Fruit fly (Drosophila melanogaster) whole organism, embryonic: ENCODE measurements around the gene CG31821.

ENCODE experiments used
- CG4282 ChIP-seq: fragments of 200-800 bp; sonication (Bioruptor generic); optimal IDR thresholded peaks from 2 replicates; lab custom pipeline; 2016; ENCODE audit warnings: missing biosample characterization, missing genetic modification characterization
- CG43689 ChIP-seq: fragments of 200-800 bp; sonication (Bioruptor generic); IDR thresholded peaks from 2 replicates; pipeline ENCODE4 v1.3.6; 2022; ENCODE audit warnings: missing biosample characterization, missing genetic modification characterization
- CG9876 ChIP-seq: fragments of 200-800 bp; sonication (Bioruptor generic); optimal IDR thresholded peaks from 2 replicates; lab custom pipeline; 2016; ENCODE audit warnings: missing biosample characterization, missing genetic modification characterization
- Hmx ChIP-seq: fragments of 200-800 bp; sonication (Bioruptor generic); optimal IDR thresholded peaks from 2 replicates; lab custom pipeline; 2016; ENCODE audit warnings: missing biosample characterization, missing genetic modification characterization
- Mad ChIP-seq: fragments of 200-800 bp; sonication (Bioruptor generic); optimal IDR thresholded peaks from 2 replicates; lab custom pipeline; 2016; ENCODE audit warnings: missing biosample characterization, missing genetic modification characterization
- Tbp ChIP-seq: fragments of >200 bp; optimal IDR thresholded peaks from 2 replicates; lab custom pipeline; 2018; ENCODE audit warnings: missing biosample characterization, missing genetic modification characterization
- cg ChIP-seq: fragments of 200-800 bp; sonication (Bioruptor generic); optimal IDR thresholded peaks from 3 replicates; lab custom pipeline; 2019; ENCODE audit warnings: missing biosample characterization, mild to moderate bottlenecking, missing genetic modification characterization, moderate library complexity
- chm ChIP-seq: fragments of 200-800 bp; sonication (Bioruptor generic); IDR thresholded peaks from 2 replicates; pipeline ENCODE4 v1.3.6; 2022; ENCODE audit warnings: missing biosample characterization, missing genetic modification characterization
- disco-r ChIP-seq: fragments of 200-800 bp; sonication (Bioruptor generic); optimal IDR thresholded peaks from 2 replicates; lab custom pipeline; 2016; ENCODE audit warnings: missing biosample characterization, missing genetic modification characterization
- emc ChIP-seq: fragments of 200-800 bp; sonication (Bioruptor generic); optimal IDR thresholded peaks from 2 replicates; lab custom pipeline; 2016; ENCODE audit warnings: missing biosample characterization, missing genetic modification characterization
- trem ChIP-seq: fragments of 200-800 bp; optimal IDR thresholded peaks from 3 replicates; lab custom pipeline; 2019; ENCODE audit warnings: missing biosample characterization, mild to moderate bottlenecking, missing genetic modification characterization, moderate library complexity
- wdn ChIP-seq: fragments of 200-800 bp; sonication (Bioruptor generic); IDR thresholded peaks from 2 replicates; pipeline ENCODE4 v1.3.6; 2022; ENCODE audit warnings: missing biosample characterization, missing genetic modification characterization

The CG31821 gene

dm6 chr2L:15852292-15852691 lies 49.9 kb downstream of the CG31821 start, which contains the start of gene CG13243:
Gene CG13243 (plus strand): TSS chr2L:15852592.
- TF ChIP-seq Hmx (GFP tag; lab: Kevin White, UChicago), result no peak
- no peak for TF ChIP-seq CG4282
- TF ChIP-seq Tbp (GFP tag; lab: Kevin White, UChicago), result no peak
- TF ChIP-seq cg (GFP tag; lab: Kevin White, UChicago), result no peak
- TF ChIP-seq emc (GFP tag; lab: Kevin White, UChicago), result no peak
- no peak for TF ChIP-seq trem
- no peak for TF ChIP-seq CG43689
- no peak for TF ChIP-seq wdn (GFP tag; lab: Robert Waterston, UW)
- no peak for TF ChIP-seq CG9876 (GFP tag; lab: Kevin White, UChicago)
- TF ChIP-seq disco-r (GFP tag; lab: Kevin White, UChicago), result no peak
- no peak for TF ChIP-seq Mad (GFP tag; lab: Kevin White, UChicago)
- no peak for TF ChIP-seq chm (GFP tag; lab: Robert Waterston, UW)
- TF ChIP-seq, all 482 proteins: peak for 0
